Worm (Caenorhabditis elegans) whole organism, dauer: ENCODE measurements around the gene fbxa-194.

Experiments
- unc-62 ChIP-seq: sonication (generic microtip); optimal IDR thresholded peaks from 2 replicates; lab custom pipeline; 2017; ENCODE audit warnings: missing biosample characterization, missing genetic modification reagents, missing genetic modification characterization

fbxa-194 gene

ce11 chrV:19728731-19729130, 49.8 kb downstream of the fbxa-194 start, which contains the start of gene Y116F11A.3:
Gene Y116F11A.3 (plus strand): TSS chrV:19729031.
- TF ChIP-seq unc-62 (GFP tag; lab: Kevin White, UChicago), result no peak

- TF ChIP-seq unc-62 (GFP tag; lab: Kevin White, UChicago), result no peak
These were observed 50.5 kb downstream of the fbxa-194 start for ce11 chrV:19727990-19728389.
